Fruit fly (Drosophila melanogaster) Kc167 (cell line): Measurements from ENCODE around the gene CheB93b.

Experiments used
- Myc ChIP-seq: fragments of >200 bp; optimal IDR thresholded peaks from 2 replicates; lab custom pipeline; 2017; ENCODE audit warnings: missing external identifiers
- Sin3A ChIP-seq: fragments of >200 bp; optimal IDR thresholded peaks from 2 replicates; lab custom pipeline; 2018; ENCODE audit warnings: missing external identifiers
- h ChIP-seq: fragments of >200 bp; optimal IDR thresholded peaks from 3 replicates; lab custom pipeline; 2018; ENCODE audit warnings: missing external identifiers
- insv ChIP-seq: fragments of >200 bp; optimal IDR thresholded peaks from 3 replicates; lab custom pipeline; 2018; ENCODE audit warnings: missing external identifiers
- psq ChIP-seq: fragments of >200 bp; optimal IDR thresholded peaks from 2 replicates; lab custom pipeline; 2017; ENCODE audit warnings: missing external identifiers
- ttk ChIP-seq: sonication (Bioruptor generic); optimal IDR thresholded peaks from 2 replicates; lab custom pipeline; 2017; ENCODE audit warnings: missing external identifiers

CheB93b gene

DNA sequence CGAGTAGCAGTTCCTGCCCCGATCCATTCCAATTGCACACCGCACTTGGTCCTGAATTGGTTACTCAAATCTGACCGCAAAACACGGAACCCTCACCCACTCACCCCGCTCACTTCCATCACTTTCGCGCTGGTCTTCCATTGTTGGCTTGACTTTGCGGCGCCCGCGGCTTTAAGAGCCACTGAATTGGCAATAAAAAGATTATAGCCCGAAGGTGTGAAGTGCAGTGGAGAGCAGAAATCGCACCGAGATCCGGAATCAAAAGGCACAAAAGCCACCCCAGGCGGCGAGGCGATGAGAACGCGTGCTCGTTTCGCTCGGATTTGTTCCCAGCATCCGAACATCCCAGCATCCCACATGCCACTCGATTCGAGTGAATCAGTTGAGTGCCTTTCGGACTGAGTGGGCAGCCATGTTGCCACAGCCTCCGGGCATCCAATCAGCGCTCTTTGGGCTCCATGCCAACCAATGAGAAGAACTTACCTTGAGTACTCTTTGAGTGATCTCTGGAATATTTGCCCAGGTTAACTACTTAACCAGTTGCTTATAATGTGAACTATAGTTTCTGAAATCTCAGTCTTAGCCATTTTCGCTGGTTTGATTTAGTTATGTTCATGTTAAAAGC lies 21.5 kb upstream of the CheB93b start:
- no peak for TF ChIP-seq ttk (lab: Kevin White, UChicago)
- TF ChIP-seq h (lab: Kevin White, UChicago) = no peak
- no peak for TF ChIP-seq Sin3A (lab: Kevin White, UChicago)
- no peak for TF ChIP-seq psq
- TF ChIP-seq Myc (lab: Kevin White, UChicago) = no peak
- TF ChIP-seq insv = no peak

DNA sequence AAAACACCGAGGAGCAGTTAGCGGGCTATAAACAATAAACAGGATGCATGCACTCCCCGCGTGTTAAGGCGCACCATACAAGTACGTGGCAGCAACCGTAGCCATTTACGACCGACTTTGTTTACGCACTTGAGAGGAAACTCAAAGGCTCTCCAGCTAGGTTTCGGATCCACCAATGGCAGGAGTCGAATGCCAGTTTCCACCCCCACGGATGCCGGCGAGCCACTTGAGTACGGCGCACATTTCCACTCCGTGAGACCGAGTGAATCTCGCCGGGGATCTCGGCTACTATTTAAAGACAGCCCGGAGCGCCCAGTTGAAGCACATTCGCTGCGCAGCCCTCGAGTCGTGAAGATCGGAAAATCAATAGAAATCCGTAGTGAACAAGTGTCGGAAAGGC lies 20.4 kb upstream of the CheB93b start, which contains the start of gene bap:
Gene bap, plus strand, starts transcription at position 317 of the 400 bp plus-strand sequence.
- no peak for TF ChIP-seq insv
- TF ChIP-seq Sin3A (lab: Kevin White, UChicago) = no peak
- TF ChIP-seq ttk (lab: Kevin White, UChicago) = no peak
- TF ChIP-seq h (lab: Kevin White, UChicago) = no peak
- TF ChIP-seq Myc (lab: Kevin White, UChicago) = no peak
- no peak for TF ChIP-seq psq

DNA sequence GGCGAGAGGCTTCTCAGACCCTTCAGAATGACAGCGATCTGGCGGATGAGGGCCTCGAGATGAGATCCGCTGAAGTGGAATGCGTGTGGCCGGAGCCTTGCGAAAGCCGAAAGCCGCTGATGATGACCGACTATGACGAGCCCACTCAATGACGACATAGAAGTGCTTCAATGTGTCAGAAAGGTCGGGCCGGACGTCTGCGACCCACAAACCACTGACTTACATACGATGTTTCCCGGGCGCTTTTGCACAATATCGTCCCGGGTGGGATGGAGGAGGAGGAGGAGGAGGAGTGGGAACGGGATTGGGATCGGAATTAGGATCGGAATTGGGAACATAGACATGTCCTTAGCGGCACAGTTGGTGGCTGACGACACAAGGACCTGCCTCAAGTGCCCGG lies 18.0 kb upstream of the CheB93b start:
- TF ChIP-seq ttk (lab: Kevin White, UChicago) = no peak
- no peak for TF ChIP-seq h (lab: Kevin White, UChicago)
- no peak for TF ChIP-seq Myc (lab: Kevin White, UChicago)
- TF ChIP-seq Sin3A (lab: Kevin White, UChicago) = no peak
- TF ChIP-seq insv = no peak
- TF ChIP-seq psq = no peak

DNA sequence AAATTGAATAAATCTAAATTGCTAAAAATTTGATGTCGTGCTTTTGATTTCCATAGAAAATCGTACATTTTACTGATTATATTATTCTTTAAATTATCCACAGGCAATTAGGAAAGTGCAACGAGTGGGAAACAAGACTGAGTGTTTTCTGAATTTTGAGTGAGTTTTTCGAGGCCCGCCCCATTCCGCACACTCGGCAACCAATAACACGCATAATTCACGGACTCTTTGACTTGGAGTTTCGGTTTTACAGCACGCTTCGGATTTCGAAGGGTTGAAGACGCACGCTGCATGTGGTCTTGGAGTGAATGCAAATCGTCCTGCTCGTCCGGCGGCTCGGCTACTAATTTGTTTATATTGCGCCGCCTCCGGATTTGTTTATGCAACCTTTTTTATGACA lies 16.7 kb upstream of the CheB93b start:
- TF ChIP-seq Sin3A (lab: Kevin White, UChicago) (no peak), h (lab: Kevin White, UChicago) (no peak), ttk (lab: Kevin White, UChicago) (no peak), Myc (lab: Kevin White, UChicago) (no peak), psq (no peak), insv (no peak)

DNA sequence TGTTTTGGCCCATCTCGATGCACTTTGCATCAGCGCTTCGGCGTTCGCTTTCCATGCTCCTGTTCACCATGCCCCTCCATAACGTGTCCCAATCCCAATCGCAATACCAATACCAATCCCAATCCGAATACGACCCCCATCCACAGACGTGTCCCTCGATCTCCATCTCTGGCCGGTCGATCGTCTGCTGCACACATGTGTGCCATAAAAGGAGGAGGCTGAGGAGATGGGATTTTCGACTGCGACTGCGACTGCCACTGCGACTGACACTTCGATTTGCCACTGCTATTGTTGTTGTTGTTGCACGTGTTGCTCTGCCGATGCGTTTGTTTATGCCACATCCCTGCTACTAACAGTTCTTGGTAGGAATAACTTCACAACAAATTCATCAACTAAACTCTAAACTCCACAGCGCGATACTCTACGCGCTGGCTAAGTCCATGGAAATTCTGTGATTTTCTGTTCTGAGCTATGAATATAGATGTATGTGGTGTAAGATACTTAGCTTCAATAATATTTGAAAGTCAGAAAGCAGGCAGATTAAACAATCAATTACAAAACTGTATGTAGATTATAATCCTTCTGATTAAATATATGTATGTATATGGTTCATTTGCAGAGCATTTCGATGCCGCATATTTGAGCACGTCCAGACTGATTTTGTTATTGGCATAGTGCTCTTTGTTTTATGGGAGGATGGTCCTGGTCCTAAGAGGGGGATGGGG lies 15.8 kb upstream of the CheB93b start:
- TF ChIP-seq Sin3A (lab: Kevin White, UChicago) (no peak), insv (no peak), ttk (lab: Kevin White, UChicago) (no peak), h (lab: Kevin White, UChicago) (no peak), psq (no peak), Myc (lab: Kevin White, UChicago) (no peak)

DNA sequence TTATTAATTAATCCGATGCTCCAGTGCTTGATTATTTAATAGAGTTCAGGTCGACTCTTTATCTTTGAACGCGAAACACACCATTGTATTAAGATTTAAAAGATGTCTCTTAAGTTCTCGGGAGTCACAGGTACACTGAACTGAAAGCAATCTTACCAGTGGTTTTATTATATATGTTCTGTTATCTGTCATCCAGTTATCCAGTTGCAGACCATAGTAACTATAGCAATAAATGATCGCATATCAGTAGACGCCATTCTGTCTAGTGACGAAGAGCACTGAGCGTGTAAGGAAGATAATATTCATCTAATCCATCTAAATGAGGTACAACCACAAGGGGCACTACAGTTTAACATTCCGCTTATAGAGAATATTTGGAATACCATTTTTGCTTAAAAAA lies 9.3 kb upstream of the CheB93b start, which contains the start of gene Ugt49B2:
Gene Ugt49B2, minus strand, starts transcription at position 101 of the 400 bp plus-strand sequence.
- TF ChIP-seq Sin3A (lab: Kevin White, UChicago) (no peak), psq (no peak), insv (no peak), Myc (lab: Kevin White, UChicago) (no peak), ttk (lab: Kevin White, UChicago) (no peak), h (lab: Kevin White, UChicago) (no peak)

DNA sequence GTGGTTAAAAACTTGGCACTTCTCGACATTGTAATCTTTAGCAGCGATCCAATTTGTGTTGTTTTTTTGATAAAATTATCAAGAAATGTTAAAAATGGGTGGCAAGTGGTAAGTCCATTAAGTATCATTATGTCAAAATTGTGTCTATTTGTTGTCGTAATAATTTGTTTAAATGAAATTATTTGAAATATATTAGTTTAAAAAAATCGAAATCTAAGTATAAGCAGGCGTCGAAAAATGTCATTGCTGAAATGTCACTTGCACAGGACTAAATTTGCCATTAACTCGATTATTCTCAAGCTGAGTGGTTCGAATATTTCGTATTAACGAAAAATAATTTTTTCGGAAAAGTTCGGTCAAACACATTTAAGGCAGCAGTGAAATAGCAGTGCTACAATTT lies 5.5 kb upstream of the CheB93b start, which contains the start of gene CG7907:
Gene CG7907, plus strand, starts transcription at position 301 of the 400 bp plus-strand sequence.
- TF ChIP-seq insv = no peak
- TF ChIP-seq ttk (lab: Kevin White, UChicago) = no peak
- no peak for TF ChIP-seq h (lab: Kevin White, UChicago)
- TF ChIP-seq psq = no peak
- TF ChIP-seq Myc (lab: Kevin White, UChicago) = no peak
- no peak for TF ChIP-seq Sin3A (lab: Kevin White, UChicago)

DNA sequence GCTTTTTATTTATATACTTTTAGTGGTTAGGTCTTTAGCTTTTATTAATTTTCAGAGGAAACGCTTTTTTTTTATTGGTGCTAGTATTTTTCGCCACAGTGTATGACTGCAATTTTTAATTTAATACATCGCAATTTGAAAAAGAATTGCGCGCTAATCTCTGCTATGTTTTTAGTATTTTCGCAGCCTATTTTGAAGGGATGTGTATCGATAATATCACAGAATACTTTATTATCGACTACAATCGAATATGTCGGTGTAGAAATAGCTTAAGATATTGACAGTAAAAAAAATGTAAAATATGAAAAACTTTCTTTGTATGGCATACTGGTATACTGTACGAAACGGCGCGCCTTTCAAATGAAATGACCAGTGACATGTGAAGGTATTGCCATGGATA lies 2.2 kb upstream of the CheB93b start:
- no peak for TF ChIP-seq Sin3A (lab: Kevin White, UChicago)
- no peak for TF ChIP-seq psq
- no peak for TF ChIP-seq insv
- TF ChIP-seq ttk (lab: Kevin White, UChicago) = no peak

DNA sequence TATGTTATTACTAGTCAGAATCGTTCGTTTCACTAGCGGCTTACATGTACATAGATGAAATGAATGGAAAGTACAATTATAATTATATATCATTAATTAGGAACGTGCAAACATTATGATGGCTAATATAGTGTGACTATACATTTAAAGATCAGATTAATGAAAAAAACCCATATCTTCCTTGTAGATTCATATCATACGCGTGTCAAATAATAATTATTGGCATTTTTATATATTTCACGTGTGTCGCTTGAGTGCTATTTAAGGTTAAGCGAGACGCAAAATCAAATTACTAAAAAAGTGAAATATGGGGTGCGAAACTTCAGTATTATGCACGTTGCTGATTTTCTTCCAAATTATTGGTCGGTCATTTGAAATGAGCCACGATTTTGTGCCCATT lies 1.8 kb upstream of the CheB93b start, which contains the start of gene CheB93a:
Gene CheB93a, plus strand, starts transcription at position 301 of the 400 bp plus-strand sequence.
- TF ChIP-seq Myc (lab: Kevin White, UChicago) (no peak), Sin3A (lab: Kevin White, UChicago) (no peak), psq (no peak)

DNA sequence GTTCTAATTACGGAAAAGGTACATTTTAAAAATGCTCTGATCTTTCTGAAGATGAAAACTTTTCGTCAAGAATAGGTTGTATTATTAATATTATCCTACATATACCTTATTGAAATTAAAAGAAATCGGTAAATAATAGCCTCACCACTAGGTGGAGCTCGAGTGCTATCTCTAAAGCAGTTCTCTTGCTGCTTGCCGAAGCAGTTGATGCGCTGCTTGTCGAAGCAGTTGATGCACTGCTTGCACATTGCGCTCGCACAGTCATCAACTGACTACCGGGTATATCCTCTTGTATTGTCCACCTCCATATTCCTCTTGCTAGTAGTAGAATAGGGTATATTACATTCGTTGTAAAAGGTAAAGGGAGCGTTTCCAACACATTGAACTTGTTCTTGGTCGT lies 551 bp upstream of the CheB93b start:
- TF ChIP-seq psq (no peak), ttk (lab: Kevin White, UChicago) (no peak), h (lab: Kevin White, UChicago) (no peak), insv (no peak), Myc (lab: Kevin White, UChicago) (no peak), Sin3A (lab: Kevin White, UChicago) (no peak)

DNA sequence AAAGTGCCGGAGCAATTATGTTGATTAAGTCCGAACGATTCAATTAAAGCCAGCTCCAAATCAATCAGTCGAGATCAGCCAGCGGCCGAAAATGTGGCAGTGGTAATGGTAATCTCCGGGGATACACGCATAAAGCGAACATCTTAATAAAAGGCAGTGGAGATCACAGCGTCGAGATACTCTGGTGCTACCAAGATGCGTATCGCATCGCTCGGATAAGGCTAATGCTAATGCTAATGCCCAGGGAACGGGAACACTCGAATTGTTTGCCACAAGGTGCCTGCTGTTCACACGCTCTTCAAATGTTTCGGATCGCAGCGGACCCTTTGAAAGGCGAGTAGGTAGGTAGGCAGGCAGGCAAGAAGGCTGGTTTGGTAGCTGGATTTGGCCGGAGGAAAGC lies 5.2 kb downstream of the CheB93b start:
- TF ChIP-seq psq = no peak
- TF ChIP-seq ttk (lab: Kevin White, UChicago) = no peak
- TF ChIP-seq insv = no peak
- no peak for TF ChIP-seq h (lab: Kevin White, UChicago)
- TF ChIP-seq Myc (lab: Kevin White, UChicago) = no peak
- no peak for TF ChIP-seq Sin3A (lab: Kevin White, UChicago)

DNA sequence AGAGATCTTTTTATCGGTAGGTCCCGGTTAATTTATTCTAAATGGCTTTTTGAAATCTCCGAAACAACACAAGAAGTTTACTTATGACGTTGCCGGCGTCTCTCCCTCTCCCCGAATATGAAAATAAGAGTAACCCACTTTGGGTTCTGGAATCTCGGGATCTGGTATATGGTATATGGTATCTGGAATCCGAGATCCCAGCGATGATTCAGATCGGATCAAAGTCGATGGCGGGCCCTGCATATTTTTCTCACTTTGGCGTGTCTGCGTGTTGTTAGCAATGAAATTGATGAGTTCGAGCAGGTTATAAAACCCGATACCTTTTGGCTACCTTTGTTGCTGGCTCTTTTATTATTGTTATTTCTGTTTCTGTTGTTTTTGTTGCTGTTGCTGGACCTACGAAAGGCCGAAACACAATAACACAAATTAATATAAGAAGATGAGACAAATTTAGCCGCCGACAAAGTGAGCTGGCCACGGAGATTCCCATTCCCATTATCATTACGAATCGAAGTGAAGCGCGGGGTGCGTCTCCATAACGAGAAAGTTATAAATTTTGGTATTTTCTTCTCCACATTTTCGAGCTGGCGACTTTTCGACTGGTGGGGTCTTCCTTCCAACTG lies 6.2 kb downstream of the CheB93b start:
- TF ChIP-seq insv (no peak), h (lab: Kevin White, UChicago) (no peak), ttk (lab: Kevin White, UChicago) (no peak), Myc (lab: Kevin White, UChicago) (no peak), Sin3A (lab: Kevin White, UChicago) (no peak), psq (no peak)
